Worm (Caenorhabditis elegans): ENCODE measurements around the gene T13C5.2.

DNA sequence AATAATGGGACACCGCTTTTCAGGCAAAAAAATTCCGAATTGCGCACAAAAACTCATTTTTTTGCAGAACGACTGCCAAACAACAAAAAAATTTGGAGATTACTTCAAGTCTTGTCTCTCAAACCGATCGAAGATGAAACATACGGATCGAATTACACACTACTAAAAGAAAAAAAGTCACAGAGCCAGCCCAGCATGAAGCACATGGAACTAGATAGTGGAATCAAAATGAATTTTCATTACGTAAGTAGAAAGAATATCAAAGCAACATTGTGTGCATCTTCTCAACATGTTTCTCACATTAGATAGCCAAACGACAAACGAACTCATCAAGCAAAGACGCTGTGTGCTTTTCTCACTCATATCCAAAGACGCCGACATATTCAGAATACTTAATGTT lies 36.3 kb downstream of the T13C5.2 start:
- TF ChIP-seq hlh-13 (GFP tag; optimal IDR thresholded peaks at IDR 0.05) (no peak), pqm-1 (tag; optimal IDR thresholded peaks at IDR 0.05) (no peak), nfya-1 (tag; optimal IDR thresholded peaks at IDR 0.05) (no peak), hlh-6 (tag; optimal IDR thresholded peaks at IDR 0.05) (no peak), elt-2 (tag; optimal IDR thresholded peaks at IDR 0.05) (no peak), lin-11 (tag; optimal IDR thresholded peaks at IDR 0.05) (no peak), fkh-10 (GFP tag; optimal IDR thresholded peaks at IDR 0.05) (no peak), ama-1 (optimal IDR thresholded peaks at IDR 0.05) (no peak), tbx-2 (tag; optimal IDR thresholded peaks at IDR 0.05) (no peak)

Measured in whole organism, late embryonic.